Fruit fly (Drosophila melanogaster): ENCODE measurements around the gene snsl.

Gene snsl

dm6 chr2L:4907986-4908385 lies 1.4 kb upstream of the snsl start (continued):
- TF ChIP-seq Dip3 (GFP tag; optimal IDR thresholded peaks at IDR 0.05) (no peak), CG3065 (GFP tag; optimal IDR thresholded peaks at IDR 0.05) (no peak), zf30C (GFP tag; optimal IDR thresholded peaks at IDR 0.05) (peak; percentile 12), fd102C (GFP tag; optimal IDR thresholded peaks at IDR 0.05) (no peak), Hr51 (GFP tag; optimal IDR thresholded peaks at IDR 0.05) (peak in 1 of 2 experiments; percentile 95), CrebB (tag; optimal IDR thresholded peaks at IDR 0.05) (peak; percentile 64), pfk (GFP tag; optimal IDR thresholded peaks at IDR 0.05) (no peak), CG6791 (GFP tag; IDR thresholded peaks at IDR 0.05; ENCODE audit: partially characterized antibody) (no peak), tx (GFP tag; optimal IDR thresholded peaks at IDR 0.05) (no peak), ash1 (GFP tag; optimal IDR thresholded peaks at IDR 0.05) (no peak), Deaf1 (tag; optimal IDR thresholded peaks at IDR 0.05) (peak; percentile 24), CG9797 (GFP tag; optimal IDR thresholded peaks at IDR 0.05) (no peak), Fer3 (tag; optimal IDR thresholded peaks at IDR 0.05) (peak; percentile 74), CG10274 (GFP tag; optimal IDR thresholded peaks at IDR 0.05) (peak; percentile 18), CG15601 (tag; optimal IDR thresholded peaks at IDR 0.05) (peak; percentile 50), CG13424 (tag; optimal IDR thresholded peaks at IDR 0.05) (peak; percentile 89), dmrt11E (tag; optimal IDR thresholded peaks at IDR 0.05) (peak; percentile 7), CG17328 (GFP tag; IDR thresholded peaks at IDR 0.05) (peak; percentile 74), ftz-f1 (GFP tag; optimal IDR thresholded peaks at IDR 0.05) (no peak), CG3847 (GFP tag; IDR thresholded peaks at IDR 0.05) (no peak), CG3995 (GFP tag; optimal IDR thresholded peaks at IDR 0.05) (no peak), CG6254 (GFP tag; optimal IDR thresholded peaks at IDR 0.05) (peak; percentile 36), CG6765 (GFP tag; optimal IDR thresholded peaks at IDR 0.05) (peak; percentile 37), sens-2 (GFP tag; IDR thresholded peaks at IDR 0.05) (peak; percentile 68; the same call in 1 of the 2 replicates), CG15073 (GFP tag; optimal IDR thresholded peaks at IDR 0.05) (no peak), CG14965 (GFP tag; optimal IDR thresholded peaks at IDR 0.05; ENCODE audit: borderline replicate concordance) (no peak), Adf1 (GFP tag; IDR thresholded peaks at IDR 0.05) (no peak), C15 (GFP tag; IDR thresholded peaks at IDR 0.05) (0 out of 3 replicates have a peak, but pooled peaks have one; percentile 31), CG33557 (GFP tag; optimal IDR thresholded peaks at IDR 0.05) (no peak), nau (GFP tag; optimal IDR thresholded peaks at IDR 0.05) (peak; percentile 74), zen (tag; optimal IDR thresholded peaks at IDR 0.05) (peak; percentile 55), CG4282 (GFP tag; optimal IDR thresholded peaks at IDR 0.05) (no peak), sr (GFP tag; IDR thresholded peaks at IDR 0.05) (no peak), CG12391 (tag; optimal IDR thresholded peaks at IDR 0.05) (peak; percentile 83), sim (GFP tag; IDR thresholded peaks at IDR 0.05) (peak; percentile 15; the same call in 1 of the 2 replicates), CG10462 (GFP tag; optimal IDR thresholded peaks at IDR 0.05) (peak; percentile 64), phol (tag; optimal IDR thresholded peaks at IDR 0.05) (peak; percentile 82), NC2α (GFP tag; optimal IDR thresholded peaks at IDR 0.05) (no peak), wek (GFP tag; optimal IDR thresholded peaks at IDR 0.05) (peak; percentile 43), sqz (GFP tag; optimal IDR thresholded peaks at IDR 0.05) (peak; percentile 64), D19B (GFP tag; optimal IDR thresholded peaks at IDR 0.05) (no peak), HmgZ (tag; optimal IDR thresholded peaks at IDR 0.05) (no peak), CG6813 (GFP tag; optimal IDR thresholded peaks at IDR 0.05) (peak; percentile 47), NK7.1 (GFP tag; optimal IDR thresholded peaks at IDR 0.05) (no peak), Ada2b (GFP tag; IDR thresholded peaks at IDR 0.05) (peak; percentile 83), gem (tag; optimal IDR thresholded peaks at IDR 0.05) (peak; percentile 90), CG9727 (GFP tag; optimal IDR thresholded peaks at IDR 0.05) (peak; percentile 35), CG3281 (GFP tag; optimal IDR thresholded peaks at IDR 0.05) (peak; percentile 36), HHEX (GFP tag; optimal IDR thresholded peaks at IDR 0.05) (peak; percentile 74), Side (GFP tag; optimal IDR thresholded peaks at IDR 0.05) (no peak)

Measured in whole organism, embryonic.